Fruit fly (Drosophila melanogaster): ENCODE results near the gene CG14015.

CG14015 gene

dm6 chr2L:5539034-5539433, at the start of gene CG14015:
Gene CG14015 (minus strand): TSS chr2L:5539196.
- no peak for TF ChIP-seq CG8478 (optimal IDR thresholded peaks at IDR 0.05)
- no peak for TF ChIP-seq CTCF (optimal IDR thresholded peaks at IDR 0.05)

dm6 chr2L:5588314-5588713, 49.3 kb upstream of the CG14015 start, which contains the start of gene CG7251:
Gene CG7251 (minus strand): TSS chr2L:5588414.
- TF ChIP-seq CTCF (optimal IDR thresholded peaks at IDR 0.05) (no peak), CG8478 (optimal IDR thresholded peaks at IDR 0.05) (no peak)

dm6 chr2L:5581016-5581415, 42.0 kb upstream of the CG14015 start, which contains the start of gene CG14011:
Gene CG14011 (minus strand): TSS chr2L:5581116.
- TF ChIP-seq CG8478 (optimal IDR thresholded peaks at IDR 0.05): no peak
- TF ChIP-seq CTCF (optimal IDR thresholded peaks at IDR 0.05): no peak

- TF ChIP-seq CG8478 (optimal IDR thresholded peaks at IDR 0.05): no peak
- TF ChIP-seq CTCF (optimal IDR thresholded peaks at IDR 0.05): no peak
These were observed 30.5 kb upstream of the CG14015 start for dm6 chr2L:5569503-5569902.

- TF ChIP-seq CTCF (optimal IDR thresholded peaks at IDR 0.05) (no peak), CG8478 (optimal IDR thresholded peaks at IDR 0.05) (no peak)
These were observed 28.1 kb upstream of the CG14015 start for dm6 chr2L:5567103-5567502.

- TF ChIP-seq CTCF (optimal IDR thresholded peaks at IDR 0.05) (no peak), CG8478 (optimal IDR thresholded peaks at IDR 0.05) (no peak)
These were observed 19.9 kb upstream of the CG14015 start, which contains the start of gene GluRIIB for dm6 chr2L:5558809-5559392. Gene GluRIIB (plus strand): TSS chr2L:5559342.

dm6 chr2L:5554818-5555217, 15.8 kb upstream of the CG14015 start, which contains the start of gene GluRIIA:
Gene GluRIIA (plus strand): TSS chr2L:5555072.
- TF ChIP-seq CG8478 (optimal IDR thresholded peaks at IDR 0.05) (no peak), CTCF (optimal IDR thresholded peaks at IDR 0.05) (no peak)

- no peak for TF ChIP-seq CTCF (optimal IDR thresholded peaks at IDR 0.05)
- TF ChIP-seq CG8478 (optimal IDR thresholded peaks at IDR 0.05): no peak
These were observed 14.8 kb upstream of the CG14015 start, which contains the start of the genes CG14013 and CG14017 for dm6 chr2L:5553750-5554149. Gene CG14013 (minus strand): TSS chr2L:5553850. Gene CG14017 (plus strand): TSS chr2L:5553897.

dm6 chr2L:5551538-5551937, 12.5 kb upstream of the CG14015 start, which contains the start of gene CG18269:
Gene CG18269 (plus strand): TSS chr2L:5551838.
- TF ChIP-seq CTCF (optimal IDR thresholded peaks at IDR 0.05) (no peak), CG8478 (optimal IDR thresholded peaks at IDR 0.05) (no peak)

- TF ChIP-seq CG8478 (optimal IDR thresholded peaks at IDR 0.05): no peak
- TF ChIP-seq CTCF (optimal IDR thresholded peaks at IDR 0.05): no peak
These were observed 11.7 kb upstream of the CG14015 start, which contains the start of gene CG14014 for dm6 chr2L:5550735-5551134. Gene CG14014 (minus strand): TSS chr2L:5550835.

dm6 chr2L:5547288-5547777, 8.3 kb upstream of the CG14015 start:
- TF ChIP-seq CG8478 (optimal IDR thresholded peaks at IDR 0.05) (no peak), CTCF (optimal IDR thresholded peaks at IDR 0.05) (no peak)

- TF ChIP-seq CG8478 (optimal IDR thresholded peaks at IDR 0.05) (no peak), CTCF (optimal IDR thresholded peaks at IDR 0.05) (no peak)
These were observed 7.7 kb upstream of the CG14015 start, which contains the start of gene Oscillin for dm6 chr2L:5546518-5547287. Gene Oscillin (plus strand): TSS chr2L:5547086.

dm6 chr2L:5546207-5546517, 7.2 kb upstream of the CG14015 start:
- TF ChIP-seq CTCF (optimal IDR thresholded peaks at IDR 0.05) (no peak), CG8478 (optimal IDR thresholded peaks at IDR 0.05) (no peak)

dm6 chr2L:5542944-5543515, 4.0 kb upstream of the CG14015 start:
- no peak for TF ChIP-seq CTCF (optimal IDR thresholded peaks at IDR 0.05)
- no peak for TF ChIP-seq CG8478 (optimal IDR thresholded peaks at IDR 0.05)

dm6 chr2L:5541935-5542685, 3.1 kb upstream of the CG14015 start, which contains the start of the genes Hel25E and Lam:
Gene Hel25E (minus strand): TSS chr2L:5542314.
Gene Lam (plus strand): TSS chr2L:5542480.
- no peak for TF ChIP-seq CTCF (optimal IDR thresholded peaks at IDR 0.05)
- TF ChIP-seq CG8478 (optimal IDR thresholded peaks at IDR 0.05): no peak
